Fruit fly (Drosophila melanogaster) whole organism, embryonic: ENCODE data around the gene SMC3.
A peak's percentile ranks its signal among the peaks of the same experiment; 100 is the strongest.

ENCODE experiments used
- Asciz ChIP-seq: fragments of 200-800 bp; sonication (Bioruptor generic); optimal IDR thresholded peaks from 2 replicates; lab custom pipeline; 2017; ENCODE audit warnings: missing biosample characterization, mild to moderate bottlenecking, missing genetic modification characterization, missing genetic modification reagents
- BEAF-32 ChIP-seq: fragments of 200-800 bp; sonication (Bioruptor generic); optimal IDR thresholded peaks from 3 replicates; lab custom pipeline; 2017; ENCODE audit warnings: missing biosample characterization, missing genetic modification characterization, mild to moderate bottlenecking, moderate library complexity, missing genetic modification reagents
- CG10274 ChIP-seq: fragments of 200-800 bp; sonication (Bioruptor generic); optimal IDR thresholded peaks from 3 replicates; lab custom pipeline; 2017; ENCODE audit warnings: missing biosample characterization, mild to moderate bottlenecking, missing genetic modification characterization
- CG12942 ChIP-seq: fragments of 200-800 bp; sonication (Bioruptor generic); optimal IDR thresholded peaks from 3 replicates; lab custom pipeline; 2016; ENCODE audit warnings: missing biosample characterization, missing genetic modification characterization
- CG13624 ChIP-seq: fragments of 200-800 bp; sonication (Bioruptor generic); optimal IDR thresholded peaks from 2 replicates; lab custom pipeline; 2016; ENCODE audit warnings: missing biosample characterization, missing genetic modification characterization
- CG15073 ChIP-seq: fragments of 200-800 bp; sonication (Bioruptor generic); optimal IDR thresholded peaks from 2 replicates; lab custom pipeline; 2016; ENCODE audit warnings: missing biosample characterization, missing genetic modification characterization
- CG15696 ChIP-seq: fragments of 200-800 bp; sonication (Bioruptor generic); optimal IDR thresholded peaks from 2 replicates; lab custom pipeline; 2019; ENCODE audit warnings: missing biosample characterization, mild to moderate bottlenecking, missing genetic modification characterization, moderate library complexity
- CG1647 ChIP-seq: fragments of 200-800 bp; sonication (Bioruptor generic); optimal IDR thresholded peaks from 3 replicates; lab custom pipeline; 2016; ENCODE audit warnings: missing biosample characterization, missing genetic modification characterization
- CG17612 ChIP-seq: fragments of 200-800 bp; sonication (Bioruptor generic); IDR thresholded peaks from 2 replicates; pipeline ENCODE4 v1.3.6; 2022; ENCODE audit warnings: missing biosample characterization, missing genetic modification characterization
- CG18262 ChIP-seq: fragments of 200-800 bp; optimal IDR thresholded peaks from 3 replicates; lab custom pipeline; 2019; ENCODE audit warnings: missing biosample characterization, mild to moderate bottlenecking, missing genetic modification characterization, moderate library complexity
- CG2875 ChIP-seq: fragments of 200-800 bp; sonication (Bioruptor generic); optimal IDR thresholded peaks from 2 replicates; lab custom pipeline; 2017; ENCODE audit warnings: missing biosample characterization, mild to moderate bottlenecking, missing genetic modification characterization, missing genetic modification reagents
- CG32772 ChIP-seq: fragments of 200-800 bp; sonication (Bioruptor generic); IDR thresholded peaks from 2 replicates; pipeline ENCODE4 v1.3.6; 2022; ENCODE audit warnings: missing biosample characterization, missing genetic modification characterization
- CG33213 ChIP-seq: fragments of 200-800 bp; sonication (Bioruptor generic); optimal IDR thresholded peaks from 3 replicates; lab custom pipeline; 2016; ENCODE audit warnings: missing biosample characterization, missing genetic modification characterization
- CG43689 ChIP-seq: fragments of 200-800 bp; sonication (Bioruptor generic); IDR thresholded peaks from 2 replicates; pipeline ENCODE4 v1.3.6; 2022; ENCODE audit warnings: missing biosample characterization, missing genetic modification characterization
- CG4730 ChIP-seq: fragments of 200-800 bp; sonication (Bioruptor generic); IDR thresholded peaks from 2 replicates; pipeline ENCODE4 v1.3.6; 2022; ENCODE audit warnings: missing biosample characterization, missing genetic modification characterization
- CG6175 ChIP-seq: fragments of 200-800 bp; sonication (Bioruptor generic); IDR thresholded peaks from 3 replicates; pipeline ENCODE4 v1.3.6; 2022; ENCODE audit warnings: missing biosample characterization, missing genetic modification characterization
- CoRest ChIP-seq: fragments of 200-800 bp; sonication (Bioruptor generic); optimal IDR thresholded peaks from 3 replicates; lab custom pipeline; 2018; ENCODE audit warnings: missing biosample characterization, mild to moderate bottlenecking, missing genetic modification characterization, moderate library complexity
- Doc3 ChIP-seq: fragments of 200-800 bp; sonication (Bioruptor generic); IDR thresholded peaks from 3 replicates; pipeline ENCODE4 v1.3.6; 2022; ENCODE audit warnings: missing biosample characterization, missing genetic modification characterization; ENCODE audit not compliant: partially characterized antibody
- E2f2 ChIP-seq: fragments of 200-800 bp; sonication (Bioruptor generic); IDR thresholded peaks from 2 replicates; pipeline ENCODE4 v1.3.6; 2022; ENCODE audit warnings: missing biosample characterization, missing genetic modification characterization
- HHEX ChIP-seq: fragments of 200-800 bp; sonication (Bioruptor generic); optimal IDR thresholded peaks from 3 replicates; lab custom pipeline; 2017; ENCODE audit warnings: missing biosample characterization, mild to moderate bottlenecking, missing genetic modification characterization, missing genetic modification reagents
- Hand ChIP-seq: fragments of 200-800 bp; sonication (Bioruptor generic); optimal IDR thresholded peaks from 2 replicates; lab custom pipeline; 2017; ENCODE audit warnings: mild to moderate bottlenecking, missing biosample characterization, missing genetic modification reagents, missing genetic modification characterization
- Hey ChIP-seq: fragments of 200-800 bp; sonication (Bioruptor generic); optimal IDR thresholded peaks from 3 replicates; lab custom pipeline; 2018; ENCODE audit warnings: missing biosample characterization, mild to moderate bottlenecking, missing genetic modification characterization
- HmgZ ChIP-seq: fragments of 200-800 bp; sonication (Bioruptor generic); optimal IDR thresholded peaks from 2 replicates; lab custom pipeline; 2018; ENCODE audit warnings: missing biosample characterization, mild to moderate bottlenecking, missing genetic modification characterization
- Hr3 ChIP-seq: fragments of 200-800 bp; sonication (Bioruptor generic); optimal IDR thresholded peaks from 3 replicates; lab custom pipeline; 2016; ENCODE audit warnings: missing biosample characterization, missing genetic modification characterization
- Hr78 ChIP-seq, 2 experiments: fragments of 200-800 bp in 1 of 2; fragments of >200 bp in 1 of 2; sonication (Bioruptor generic) in 1 of 2; optimal IDR thresholded peaks; 2 replicates each; lab custom pipeline; 2017 to 2019; ENCODE audit warnings: missing biosample characterization in 2 of 2, missing genetic modification characterization in 2 of 2, mild to moderate bottlenecking in 1 of 2, moderate library complexity in 1 of 2
- Max ChIP-seq: fragments of 200-800 bp; sonication (Bioruptor generic); optimal IDR thresholded peaks from 2 replicates; lab custom pipeline; 2016; ENCODE audit warnings: missing biosample characterization, mild to moderate bottlenecking, missing genetic modification characterization
- NC2β ChIP-seq: fragments of 200-800 bp; sonication (Bioruptor generic); optimal IDR thresholded peaks from 2 replicates; lab custom pipeline; 2016; ENCODE audit warnings: missing biosample characterization, missing genetic modification characterization
- Nf-YC ChIP-seq: fragments of 200-800 bp; optimal IDR thresholded peaks from 3 replicates; lab custom pipeline; 2019; ENCODE audit warnings: missing biosample characterization, mild to moderate bottlenecking, missing genetic modification characterization, moderate library complexity
- Oli ChIP-seq: fragments of 200-800 bp; sonication (Bioruptor generic); optimal IDR thresholded peaks from 2 replicates; lab custom pipeline; 2018; ENCODE audit warnings: missing biosample characterization, mild to moderate bottlenecking, missing genetic modification characterization, moderate library complexity
- Scr ChIP-seq: fragments of 200-800 bp; sonication (Bioruptor generic); IDR thresholded peaks from 2 replicates; pipeline ENCODE4 v1.3.6; 2022; ENCODE audit warnings: missing biosample characterization, missing genetic modification characterization; ENCODE audit not compliant: partially characterized antibody
- Sin3A ChIP-seq: fragments of >200 bp; optimal IDR thresholded peaks from 2 replicates; lab custom pipeline; 2018
- Spps ChIP-seq: fragments of 200-800 bp; sonication (Bioruptor generic); optimal IDR thresholded peaks from 2 replicates; lab custom pipeline; 2018; ENCODE audit warnings: missing biosample characterization, mild to moderate bottlenecking, missing genetic modification characterization
- TFAM ChIP-seq: fragments of 200-800 bp; sonication (Bioruptor generic); optimal IDR thresholded peaks from 2 replicates; lab custom pipeline; 2017; ENCODE audit warnings: missing biosample characterization, missing genetic modification characterization, inconsistent platforms
- bowl ChIP-seq: fragments of 200-800 bp; sonication (Bioruptor generic); IDR thresholded peaks from 2 replicates; pipeline ENCODE4 v1.3.6; 2022; ENCODE audit warnings: missing biosample characterization, missing genetic modification characterization
- btn ChIP-seq: fragments of 200-800 bp; sonication (Bioruptor generic); optimal IDR thresholded peaks from 2 replicates; lab custom pipeline; 2016; ENCODE audit warnings: missing biosample characterization, missing genetic modification characterization
- dmrt11E ChIP-seq: fragments of 200-800 bp; sonication (Bioruptor generic); optimal IDR thresholded peaks from 3 replicates; lab custom pipeline; 2018; ENCODE audit warnings: missing biosample characterization, mild to moderate bottlenecking, missing genetic modification characterization, moderate library complexity
- emc ChIP-seq: fragments of 200-800 bp; sonication (Bioruptor generic); optimal IDR thresholded peaks from 2 replicates; lab custom pipeline; 2016; ENCODE audit warnings: missing biosample characterization, missing genetic modification characterization
- grau ChIP-seq: fragments of 200-800 bp; optimal IDR thresholded peaks from 3 replicates; lab custom pipeline; 2019; ENCODE audit warnings: missing biosample characterization, mild to moderate bottlenecking, missing genetic modification characterization, moderate library complexity
- gsb ChIP-seq: fragments of 200-800 bp; sonication (Bioruptor generic); IDR thresholded peaks from 2 replicates; pipeline ENCODE4 v1.3.6; 2022; ENCODE audit warnings: missing biosample characterization, missing genetic modification characterization
- ken ChIP-seq: fragments of 200-800 bp; sonication (Bioruptor generic); IDR thresholded peaks from 3 replicates; pipeline ENCODE4 v1.3.6; 2022; ENCODE audit warnings: missing biosample characterization, missing genetic modification characterization
- luna ChIP-seq: fragments of 200-800 bp; sonication (Bioruptor generic); optimal IDR thresholded peaks from 2 replicates; lab custom pipeline; 2016; ENCODE audit warnings: missing biosample characterization, missing genetic modification characterization
- nerfin-2 ChIP-seq: fragments of 200-800 bp; sonication (Bioruptor generic); IDR thresholded peaks from 2 replicates; pipeline ENCODE4 v1.3.6; 2022; ENCODE audit warnings: missing biosample characterization, missing genetic modification characterization; ENCODE audit not compliant: partially characterized antibody
- sens ChIP-seq: fragments of 200-800 bp; sonication (Bioruptor generic); peaks from one replicate; lab custom pipeline; 2016; ENCODE audit warnings: missing biosample characterization, missing genetic modification characterization
- sima ChIP-seq: fragments of 200-800 bp; sonication (Bioruptor generic); optimal IDR thresholded peaks from 2 replicates; lab custom pipeline; 2016; ENCODE audit warnings: missing biosample characterization, missing genetic modification characterization
- sr ChIP-seq: fragments of 200-800 bp; sonication (Bioruptor generic); IDR thresholded peaks from 3 replicates; pipeline ENCODE4 v1.3.6; 2022; ENCODE audit warnings: missing biosample characterization, missing genetic modification characterization
- stc ChIP-seq: fragments of 200-800 bp; sonication (Bioruptor generic); IDR thresholded peaks from 2 replicates; pipeline ENCODE4 v1.3.6; 2022; ENCODE audit warnings: missing biosample characterization, missing genetic modification characterization
- tgo ChIP-seq: fragments of 200-800 bp; sonication (Bioruptor generic); IDR thresholded peaks from 3 replicates; pipeline ENCODE4 v1.3.6; 2022; ENCODE audit warnings: missing biosample characterization, missing genetic modification characterization
- toy ChIP-seq: fragments of 200-800 bp; sonication (Bioruptor generic); IDR thresholded peaks from 2 replicates; pipeline ENCODE4 v1.3.6; 2022; ENCODE audit warnings: missing biosample characterization, missing genetic modification characterization

The SMC3 gene

DNA sequence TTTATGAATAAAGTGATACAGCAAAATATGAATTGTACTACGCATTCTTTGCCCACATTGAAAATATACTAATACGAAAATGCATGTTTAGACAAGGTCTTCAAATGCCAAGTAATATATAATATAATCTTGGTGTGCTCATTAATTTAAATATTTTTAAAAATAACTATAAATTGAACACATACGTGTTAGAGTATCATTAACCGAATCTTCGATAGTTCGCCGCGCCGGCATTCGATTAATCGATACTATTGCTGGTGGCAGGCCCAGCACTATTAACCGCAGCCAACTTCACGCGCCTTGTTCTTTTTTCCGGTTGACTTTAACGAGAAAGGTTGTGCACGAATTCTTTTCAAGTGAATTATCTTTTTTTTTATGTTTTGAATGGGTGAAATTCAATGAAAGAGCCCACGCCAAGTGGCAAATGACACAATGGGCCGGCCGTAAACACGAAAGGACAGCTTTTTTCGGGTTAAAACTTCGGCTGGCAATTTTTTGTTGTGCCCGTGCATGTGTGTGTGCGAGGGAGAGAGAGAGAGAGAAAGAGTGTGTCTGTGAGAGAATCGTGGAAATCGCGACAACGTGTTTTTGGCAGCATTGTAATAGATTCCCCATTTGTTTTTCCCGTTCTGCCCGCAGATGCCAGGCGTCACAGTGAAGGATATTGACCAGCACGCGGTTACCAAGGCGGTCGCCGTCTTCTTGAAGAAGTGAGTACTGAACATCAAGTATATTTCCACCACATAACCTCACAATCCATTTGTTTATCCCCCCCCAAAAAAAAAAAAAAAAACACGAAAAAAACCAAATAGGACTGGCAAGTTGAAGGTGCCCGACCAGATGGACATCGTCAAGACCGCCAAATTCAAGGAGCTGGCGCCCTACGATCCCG lies 44.6 kb upstream of the SMC3 start, which contains the start of gene RpS19a (continued):
- TF ChIP-seq sr (GFP tag; lab: Robert Waterston, UW), result peak; percentile 71; the same call in 2 of the 3 replicates
- TF ChIP-seq sens (GFP tag; lab: Kevin White, UChicago), result peak; percentile 92
- no peak for TF ChIP-seq CG15696 (tag; lab: Kevin White, UChicago)
- TF ChIP-seq CoRest (tag; lab: Kevin White, UChicago), result peak; percentile 57
- TF ChIP-seq Hr3 (GFP tag; lab: Kevin White, UChicago), result no peak
- peak; percentile 88 for TF ChIP-seq Hand (GFP tag; lab: Kevin White, UChicago)
- peak; percentile 47; the same call in 1 of the 2 replicates for TF ChIP-seq bowl
- peak; percentile 26; the same call in 1 of the 2 replicates for TF ChIP-seq toy (GFP tag; lab: Robert Waterston, UW)
- peak; percentile 87 for TF ChIP-seq NC2β (GFP tag; lab: Kevin White, UChicago)
- TF ChIP-seq emc, result no peak
- TF ChIP-seq CG33213 (GFP tag; lab: Kevin White, UChicago), result peak; percentile 69
- TF ChIP-seq Scr (GFP tag; lab: Robert Waterston, UW), result peak; percentile 66; the same call in 1 of the 2 replicates
- peak; percentile 91 for TF ChIP-seq HHEX (GFP tag; lab: Kevin White, UChicago)
- peak; percentile 51; the same call in 2 of the 3 replicates for TF ChIP-seq tgo (GFP tag; lab: Robert Waterston, UW)
- peak; percentile 38 for TF ChIP-seq luna (GFP tag; lab: Kevin White, UChicago)
- peak; percentile 74 for TF ChIP-seq Hey
- peak; percentile 68; the same call in 1 of the 2 replicates for TF ChIP-seq CG43689 (GFP tag; lab: Robert Waterston, UW)
- TF ChIP-seq Hr78 (GFP tag; optimal IDR thresholded peaks at IDR 0.05; lab: Kevin White, UChicago), result peak in 1 of 2 experiments; percentile 18
- TF ChIP-seq CG32772 (GFP tag; lab: Robert Waterston, UW), result peak; percentile 33; the same call in 1 of the 2 replicates
- peak; percentile 62 for TF ChIP-seq Oli (tag; lab: Kevin White, UChicago)
- no peak for TF ChIP-seq Doc3 (GFP tag; lab: Robert Waterston, UW)
- peak; percentile 28 for TF ChIP-seq HmgZ (tag; lab: Kevin White, UChicago)
- TF ChIP-seq dmrt11E (tag; lab: Kevin White, UChicago), result peak; percentile 61
- peak; percentile 82 for TF ChIP-seq BEAF-32 (GFP tag; lab: Kevin White, UChicago)
- no peak for TF ChIP-seq nerfin-2 (GFP tag; lab: Robert Waterston, UW)
- peak; percentile 73 for TF ChIP-seq CG10274 (GFP tag; lab: Kevin White, UChicago)
- TF ChIP-seq grau (tag; lab: Kevin White, UChicago), result peak; percentile 57
- peak; percentile 78 for TF ChIP-seq CG2875
- no peak for TF ChIP-seq CG15073
- peak; percentile 27; the same call in 1 of the 2 replicates for TF ChIP-seq CG17612 (GFP tag; lab: Robert Waterston, UW)
- TF ChIP-seq Asciz, result peak; percentile 85
- peak; percentile 78; the same call in 2 of the 3 replicates for TF ChIP-seq ken
- TF ChIP-seq sima, result no peak
- TF ChIP-seq stc (GFP tag; lab: Robert Waterston, UW), result peak; percentile 64
- TF ChIP-seq CG18262, result peak; percentile 60
- TF ChIP-seq Spps (tag; lab: Kevin White, UChicago), result peak; percentile 8
- peak; percentile 73 for TF ChIP-seq CG6175 (GFP tag; lab: Robert Waterston, UW)
- 0 out of 2 replicates have a peak, but pooled peaks have one; percentile 48 for TF ChIP-seq gsb (GFP tag; lab: Robert Waterston, UW)
- TF ChIP-seq CG12942 (GFP tag; lab: Kevin White, UChicago), result peak; percentile 21
- peak; percentile 58 for TF ChIP-seq E2f2
- TF ChIP-seq CG1647 (GFP tag; lab: Kevin White, UChicago), result peak; percentile 53
- TF ChIP-seq Sin3A, result peak; percentile 49
- TF ChIP-seq TFAM, result no peak
- peak; percentile 43 for TF ChIP-seq btn (GFP tag; lab: Kevin White, UChicago)
- peak; percentile 60 for TF ChIP-seq CG4730 (GFP tag; lab: Robert Waterston, UW)
- TF ChIP-seq Nf-YC (tag; lab: Kevin White, UChicago), result peak; percentile 66
- peak; percentile 42 for TF ChIP-seq Max (GFP tag; lab: Kevin White, UChicago)
- peak; percentile 27 for TF ChIP-seq CG13624 (GFP tag; lab: Kevin White, UChicago)
